Fruit fly (Drosophila melanogaster) whole organism, adult: ENCODE measurements around the gene Sf3a1.

Experiments
- CG14711 ChIP-seq: fragments of 200-800 bp; sonication (Bioruptor generic); optimal IDR thresholded peaks from 2 replicates; lab custom pipeline; 2018; ENCODE audit warnings: missing biosample characterization, mild to moderate bottlenecking, missing genetic modification characterization, moderate library complexity
- CG1620 ChIP-seq: fragments of 200-800 bp; sonication (Bioruptor generic); optimal IDR thresholded peaks from 2 replicates; lab custom pipeline; 2016; ENCODE audit warnings: missing biosample characterization, missing genetic modification characterization
- CG33017 ChIP-seq: fragments of 200-800 bp; sonication (Bioruptor generic); optimal IDR thresholded peaks from 2 replicates; lab custom pipeline; 2018; ENCODE audit warnings: missing biosample characterization, mild to moderate bottlenecking, missing genetic modification characterization, moderate library complexity
- CG7101 ChIP-seq: fragments of 200-800 bp; sonication (Bioruptor generic); optimal IDR thresholded peaks from 2 replicates; lab custom pipeline; 2018; ENCODE audit warnings: missing biosample characterization, mild to moderate bottlenecking, missing genetic modification characterization, moderate library complexity
- Hr96 ChIP-seq: fragments of 200-800 bp; sonication (Bioruptor generic); optimal IDR thresholded peaks from 2 replicates; lab custom pipeline; 2016; ENCODE audit warnings: missing biosample characterization, missing genetic modification characterization
- Mnt ChIP-seq: fragments of 200-800 bp; sonication (Bioruptor generic); optimal IDR thresholded peaks from 2 replicates; lab custom pipeline; 2016; ENCODE audit warnings: missing biosample characterization, mild to moderate bottlenecking, missing genetic modification characterization
- bab1 ChIP-seq: fragments of 200-800 bp; sonication (Bioruptor generic); optimal IDR thresholded peaks from 3 replicates; lab custom pipeline; 2019; ENCODE audit warnings: missing biosample characterization, mild to moderate bottlenecking, missing genetic modification characterization, moderate library complexity
- tj ChIP-seq: fragments of 200-800 bp; sonication (Bioruptor generic); optimal IDR thresholded peaks from 3 replicates; lab custom pipeline; 2017; ENCODE audit warnings: missing biosample characterization, mild to moderate bottlenecking, missing genetic modification characterization, moderate library complexity
- toe ChIP-seq: fragments of 200-800 bp; sonication (Bioruptor generic); optimal IDR thresholded peaks from 2 replicates; lab custom pipeline; 2016; ENCODE audit warnings: missing biosample characterization, missing genetic modification characterization

DNA sequence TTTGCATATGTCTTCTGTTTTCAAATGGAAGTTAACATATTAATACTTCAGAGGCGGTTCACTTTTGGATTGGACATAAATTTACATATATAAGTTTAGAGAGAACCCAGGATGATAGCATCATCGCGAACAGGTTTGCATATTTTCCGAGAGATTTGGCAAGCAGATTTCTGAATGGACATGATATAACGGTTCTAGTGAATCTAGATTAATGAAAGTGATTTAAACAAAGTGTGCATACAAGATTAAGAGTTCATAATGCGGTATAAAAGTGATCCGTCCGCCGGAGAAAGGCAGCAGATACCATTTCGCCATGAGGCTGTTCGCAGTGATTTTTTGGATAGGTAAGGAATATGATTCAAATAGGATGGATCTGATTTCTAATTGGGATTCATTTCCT is 26.2 kb upstream of the Sf3a1 start, which contains the start of gene CG5225:
- TF ChIP-seq toe (GFP tag; lab: Kevin White, UChicago) (no peak), tj (no peak), CG7101 (tag; lab: Kevin White, UChicago) (no peak), CG14711 (tag; lab: Kevin White, UChicago) (no peak), Hr96 (GFP tag; lab: Kevin White, UChicago) (no peak), bab1 (GFP tag; lab: Kevin White, UChicago) (no peak), Mnt (no peak), CG1620 (GFP tag; lab: Kevin White, UChicago) (no peak), CG33017 (tag; lab: Kevin White, UChicago) (no peak)
